Worm (Caenorhabditis elegans): ENCODE measurements around the gene C23F12.3.

The C23F12.3 gene

DNA sequence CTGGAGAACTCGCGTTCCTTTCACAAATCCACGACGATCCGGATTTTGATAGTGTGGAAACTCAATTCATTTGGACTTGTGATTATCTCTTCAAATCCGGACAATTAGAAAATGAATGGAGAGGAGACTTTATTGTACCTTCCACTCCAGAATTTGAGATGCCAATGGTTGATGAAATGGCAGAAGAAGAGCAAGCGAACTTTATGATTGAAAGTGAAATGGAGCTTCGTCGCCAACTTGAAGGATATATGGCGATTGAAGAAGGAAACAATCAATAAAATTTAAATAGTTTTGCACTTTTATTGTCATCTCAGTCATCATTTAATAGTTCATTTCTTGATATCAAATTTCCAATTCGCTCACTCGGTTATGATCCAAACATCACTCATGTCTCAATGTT lies 2.8 kb upstream of the C23F12.3 start:
- TF ChIP-seq tag-97 (GFP tag; IDR thresholded peaks at IDR 0.05) (no peak), aha-1 (tag) (peak; percentile 93), ceh-32 (tag; optimal IDR thresholded peaks at IDR 0.05; ENCODE audit: poor library complexity) (no peak)

DNA sequence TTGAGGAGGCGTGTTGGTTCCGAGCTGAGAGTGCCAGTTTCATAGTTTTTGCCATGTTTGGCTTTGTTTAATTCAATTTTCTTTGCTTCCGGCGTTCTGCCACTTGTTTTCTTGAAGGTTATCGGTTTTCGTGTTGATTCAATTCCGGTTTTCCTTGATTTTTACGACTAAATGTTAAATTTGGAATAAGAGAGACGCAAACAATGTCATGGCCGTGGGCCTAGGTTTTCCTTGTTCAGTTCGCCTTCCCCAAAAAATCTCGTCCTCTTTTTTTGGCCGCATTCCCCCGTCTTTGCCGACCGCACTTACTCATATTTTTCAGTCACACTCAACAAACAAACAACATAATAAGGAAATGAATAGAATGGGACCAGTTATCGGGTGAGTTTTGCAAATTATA lies 2.3 kb downstream of the C23F12.3 start, which contains the start of gene C23F12.9:
Gene C23F12.9, plus strand, starts transcription at position 301 of the 400 bp plus-strand sequence.
- TF ChIP-seq zag-1 (tag; optimal IDR thresholded peaks at IDR 0.05) (no peak), nhr-41 (GFP tag; IDR thresholded peaks at IDR 0.05) (no peak), jun-1 (tag; optimal IDR thresholded peaks at IDR 0.05) (no peak), Y5F2A.4 (GFP tag; optimal IDR thresholded peaks at IDR 0.05) (no peak), daf-8 (GFP tag; IDR thresholded peaks at IDR 0.05) (no peak), duxl-1 (tag; optimal IDR thresholded peaks at IDR 0.05; ENCODE audit: poor library complexity) (no peak), mdl-1 (tag; optimal IDR thresholded peaks at IDR 0.05) (no peak), hif-1 (tag; optimal IDR thresholded peaks at IDR 0.05) (no peak), madf-9 (GFP tag; conservative IDR thresholded peaks at IDR 0.05) (no peak), nhr-77 (tag; optimal IDR thresholded peaks at IDR 0.05) (no peak), Y48G9A.11 (GFP tag; IDR thresholded peaks at IDR 0.05) (no peak), T20F7.1 (GFP tag; optimal IDR thresholded peaks at IDR 0.05) (no peak), tra-1 (GFP tag; IDR thresholded peaks at IDR 0.05) (no peak), lin-39 (tag; optimal IDR thresholded peaks at IDR 0.05) (no peak), nhr-237 (tag; optimal IDR thresholded peaks at IDR 0.05) (no peak)

DNA sequence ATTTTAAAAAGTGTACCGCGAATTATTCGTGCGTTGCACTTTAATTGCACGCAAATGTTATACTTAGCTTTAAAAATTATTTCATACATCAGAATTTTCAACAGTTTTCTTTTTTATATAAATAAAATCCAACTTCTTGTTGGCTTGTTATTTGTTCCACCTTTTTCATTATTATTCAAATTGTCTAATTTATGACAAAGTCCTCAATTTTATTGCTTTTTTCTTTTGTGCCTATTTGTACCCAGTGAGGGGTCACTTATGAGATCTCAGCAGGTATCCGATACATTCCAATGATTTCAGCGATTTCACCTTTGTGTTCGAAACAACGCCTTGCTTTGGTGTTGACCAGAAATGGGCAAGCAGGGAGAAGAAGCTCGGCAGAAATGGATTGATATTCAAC lies 6.0 kb downstream of the C23F12.3 start, which contains the start of gene fln-2:
Gene fln-2, plus strand, starts transcription at position 301 of the 400 bp plus-strand sequence.
- no peak for TF ChIP-seq madf-5 (GFP tag; IDR thresholded peaks at IDR 0.05)
- TF ChIP-seq aha-1 (tag) = peak; percentile 37
- TF ChIP-seq unc-62 (GFP tag; optimal IDR thresholded peaks at IDR 0.05 in 1 of 2) = peak in 1 of 2 experiments; percentile 63
- TF ChIP-seq unc-62 (tag; optimal IDR thresholded peaks at IDR 0.05) = no peak

DNA sequence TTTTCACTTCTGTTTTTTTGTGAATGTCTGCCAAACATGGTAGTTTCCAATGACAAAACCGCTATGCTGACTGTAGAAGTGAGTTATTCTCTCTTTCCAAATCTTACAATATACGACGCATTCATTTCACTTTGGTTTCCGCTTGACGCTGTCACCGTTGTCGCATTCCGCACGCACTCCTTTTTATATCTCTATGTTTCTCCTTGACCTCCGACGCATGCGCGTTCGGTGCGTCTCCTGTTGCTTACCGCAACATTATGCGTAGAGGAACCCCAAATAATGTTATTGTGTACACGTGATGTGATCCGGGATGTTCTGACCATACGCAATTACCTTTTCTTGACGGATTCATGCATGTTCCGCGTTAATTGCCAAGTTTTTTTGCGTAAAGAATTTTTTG lies 10.5 kb downstream of the C23F12.3 start:
- TF ChIP-seq mdl-1 (tag; optimal IDR thresholded peaks at IDR 0.05) = peak in 1 of 2 experiments; percentile 55
- TF ChIP-seq mxl-3 (GFP tag; optimal IDR thresholded peaks at IDR 0.05) = peak; percentile 18
- TF ChIP-seq zfp-2 (tag; optimal IDR thresholded peaks at IDR 0.05) = no peak
- peak; percentile 66 for TF ChIP-seq nhr-25 (tag; optimal IDR thresholded peaks at IDR 0.05; ENCODE audit: borderline replicate concordance, insufficient read depth)
- peak; percentile 32 for TF ChIP-seq hlh-30 (tag; optimal IDR thresholded peaks at IDR 0.05; ENCODE audit: insufficient read depth)
- TF ChIP-seq nhr-28 (tag; optimal IDR thresholded peaks at IDR 0.05) = peak; percentile 7
- no peak for TF ChIP-seq ceh-82 (tag; optimal IDR thresholded peaks at IDR 0.05)

DNA sequence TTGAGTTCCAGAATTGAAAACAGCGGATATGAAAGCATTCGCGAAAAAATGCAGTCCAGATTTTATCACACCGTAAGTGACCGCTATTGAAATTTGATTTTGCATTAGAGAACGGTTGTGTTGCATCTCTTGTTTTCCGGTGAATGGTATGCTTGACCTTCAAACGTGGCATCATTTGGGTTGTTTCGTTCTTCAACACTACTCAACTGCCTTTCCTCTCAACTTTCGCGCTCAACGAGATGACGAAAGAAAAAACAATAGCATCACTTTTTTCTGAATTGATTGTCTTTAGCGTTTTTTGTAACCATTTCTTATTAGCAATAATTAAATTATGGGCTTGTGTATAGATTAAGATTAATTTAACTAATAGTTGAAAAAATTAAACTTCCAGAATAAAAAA lies 11.0 kb downstream of the C23F12.3 start:
- TF ChIP-seq F26F4.8 (GFP tag; conservative IDR thresholded peaks at IDR 0.05) (no peak), daf-8 (GFP tag; IDR thresholded peaks at IDR 0.05) (no peak), F37D6.2 (tag; optimal IDR thresholded peaks at IDR 0.05) (no peak), unc-39 (tag; optimal IDR thresholded peaks at IDR 0.05) (no peak), nhr-111 (GFP tag; optimal IDR thresholded peaks at IDR 0.05) (no peak), dpl-1 (GFP tag; optimal IDR thresholded peaks at IDR 0.05) (no peak), fkh-10 (GFP tag; optimal IDR thresholded peaks at IDR 0.05) (no peak), madf-9 (GFP tag; conservative IDR thresholded peaks at IDR 0.05) (no peak), ztf-11 (tag; optimal IDR thresholded peaks at IDR 0.05) (no peak), R02D3.7 (tag; optimal IDR thresholded peaks at IDR 0.05) (no peak)
